Worm (Caenorhabditis elegans): ENCODE measurements around the gene lido-7.

The lido-7 gene

DNA sequence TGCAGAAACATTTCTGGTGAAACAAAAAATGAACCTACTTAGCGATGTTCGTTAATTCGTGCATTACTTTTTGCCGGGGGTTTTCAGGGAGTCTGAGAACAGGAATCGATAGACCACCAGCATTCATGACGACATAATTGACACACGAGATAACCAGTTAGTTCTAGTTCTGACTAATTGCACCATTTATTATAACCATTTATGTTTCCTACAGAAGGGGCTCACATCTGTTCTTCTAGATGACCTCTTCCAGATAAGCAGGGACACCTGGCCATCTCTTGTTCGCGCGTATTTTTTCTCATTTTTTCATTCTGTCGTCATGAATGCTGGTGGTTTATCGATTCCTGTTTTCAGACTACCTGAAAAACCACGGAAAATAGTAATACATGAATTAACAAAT is 20.3 kb downstream of the lido-7 start, which contains the start of gene sdz-5:
sdz-5 (plus strand) TSS at position 301 of the 400 bp plus-strand sequence.
- TF ChIP-seq F16B12.6 (tag; optimal IDR thresholded peaks at IDR 0.05) (no peak), dsc-1 (tag; optimal IDR thresholded peaks at IDR 0.05) (no peak), efl-1 (optimal IDR thresholded peaks at IDR 0.05) (no peak), efl-1 (GFP tag; optimal IDR thresholded peaks at IDR 0.05 in 1 of 2) (no peak), nhr-85 (tag) (no peak), lin-14 (GFP tag; optimal IDR thresholded peaks at IDR 0.05) (no peak), tlp-1 (tag; optimal IDR thresholded peaks at IDR 0.05) (no peak), fos-1 (tag; optimal IDR thresholded peaks at IDR 0.05) (no peak), lin-13 (GFP tag; optimal IDR thresholded peaks at IDR 0.05) (no peak), snpc-4 (tag; optimal IDR thresholded peaks at IDR 0.05) (no peak), ztf-11 (tag; optimal IDR thresholded peaks at IDR 0.05) (no peak), zip-4 (GFP tag; optimal IDR thresholded peaks at IDR 0.05) (no peak)

DNA sequence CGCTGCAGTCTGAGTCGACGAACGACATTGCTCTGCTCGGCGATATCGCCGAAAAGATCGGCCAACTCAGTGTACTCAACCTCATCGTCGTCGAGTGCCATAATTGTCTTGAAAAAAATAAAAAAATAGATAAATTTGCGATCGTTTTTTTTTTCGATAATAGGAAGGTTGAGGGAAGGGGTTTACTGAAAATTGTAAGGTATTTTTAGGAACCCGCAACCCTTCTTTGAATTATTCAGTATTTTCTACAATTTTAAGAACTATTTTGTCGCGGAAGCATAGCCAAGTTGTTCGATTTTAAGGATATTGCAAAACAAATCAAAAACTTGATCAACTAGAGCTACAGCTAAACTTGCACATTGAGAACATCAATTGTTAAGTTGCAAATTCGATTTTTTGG is 24.0 kb downstream of the lido-7 start, which contains the start of gene C41H7.9:
C41H7.9 (minus strand) TSS at position 101 of the 400 bp plus-strand sequence.
- TF ChIP-seq mdl-1 (tag; optimal IDR thresholded peaks at IDR 0.05) = no peak
- TF ChIP-seq elt-2 (tag; optimal IDR thresholded peaks at IDR 0.05) = no peak
- TF ChIP-seq mab-9 (GFP tag; IDR thresholded peaks at IDR 0.05) = no peak
- no peak for TF ChIP-seq nhr-11 (tag; optimal IDR thresholded peaks at IDR 0.05)
- TF ChIP-seq sptf-1 (tag; optimal IDR thresholded peaks at IDR 0.05) = no peak
- no peak for TF ChIP-seq C16A3.4 (tag; optimal IDR thresholded peaks at IDR 0.05)
- no peak for TF ChIP-seq sup-37 (GFP tag; optimal IDR thresholded peaks at IDR 0.05)
- no peak for TF ChIP-seq unc-130 (tag; optimal IDR thresholded peaks at IDR 0.05)
- TF ChIP-seq nhr-71 (tag; optimal IDR thresholded peaks at IDR 0.05) = no peak
- no peak for TF ChIP-seq nhr-77 (tag; optimal IDR thresholded peaks at IDR 0.05)
- no peak for TF ChIP-seq aly-2 (tag; optimal IDR thresholded peaks at IDR 0.05)
- TF ChIP-seq unc-86 (tag; optimal IDR thresholded peaks at IDR 0.05) = no peak
- no peak for TF ChIP-seq fkh-8 (tag; optimal IDR thresholded peaks at IDR 0.05)
- TF ChIP-seq ama-1 (optimal IDR thresholded peaks at IDR 0.05) = no peak
- TF ChIP-seq dsc-1 (tag; optimal IDR thresholded peaks at IDR 0.05) = no peak
- TF ChIP-seq xbp-1 (tag; optimal IDR thresholded peaks at IDR 0.05) = no peak
- no peak for TF ChIP-seq ces-1 (GFP tag; optimal IDR thresholded peaks at IDR 0.05)

- TF ChIP-seq elt-2 (tag; optimal IDR thresholded peaks at IDR 0.05) = peak; percentile 78
- TF ChIP-seq tlp-1 (tag; optimal IDR thresholded peaks at IDR 0.05) = peak; percentile 40
- no peak for TF ChIP-seq vab-15 (tag; optimal IDR thresholded peaks at IDR 0.05)
Observed at ce11 chrII:3014196-3014849, 26.2 kb downstream of the lido-7 start, which contains the start of gene C41H7.2. Gene C41H7.2, plus strand, starts transcription at chrII:3014817.

DNA sequence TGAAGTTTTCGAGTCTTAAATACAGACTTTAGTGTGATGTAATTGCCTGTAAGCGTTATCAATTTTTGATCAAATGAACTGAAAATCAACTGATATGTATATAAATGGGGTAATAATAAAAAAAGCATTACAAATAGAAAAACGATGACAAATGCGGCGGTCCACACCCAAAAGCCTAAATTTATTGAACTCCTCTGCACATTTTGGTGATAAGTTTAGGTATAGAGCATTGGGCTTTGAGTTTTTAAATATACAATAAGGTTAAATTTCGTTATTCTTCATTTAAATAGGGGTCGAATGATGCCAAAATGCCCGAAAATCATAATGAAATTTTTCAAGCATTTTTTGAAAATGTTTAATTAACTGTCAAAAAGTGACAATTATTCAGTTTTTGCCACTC is 31.7 kb downstream of the lido-7 start, which contains the start of gene clec-3:
clec-3 (minus strand) TSS at position 101 of the 400 bp plus-strand sequence.
- no peak for TF ChIP-seq sup-37 (GFP tag; optimal IDR thresholded peaks at IDR 0.05)
- TF ChIP-seq ztf-11 (tag; optimal IDR thresholded peaks at IDR 0.05) = no peak
- TF ChIP-seq snpc-4 (tag; optimal IDR thresholded peaks at IDR 0.05) = no peak
- TF ChIP-seq F16B12.6 (tag; optimal IDR thresholded peaks at IDR 0.05) = no peak

- TF ChIP-seq isw-1 (GFP tag; IDR thresholded peaks at IDR 0.05) = no peak
- TF ChIP-seq dpl-1 (GFP tag; optimal IDR thresholded peaks at IDR 0.05) = no peak
- no peak for TF ChIP-seq hpl-2 (GFP tag; optimal IDR thresholded peaks at IDR 0.05)
- TF ChIP-seq jun-1 (tag; optimal IDR thresholded peaks at IDR 0.05) = no peak
- TF ChIP-seq lin-15B (tag; optimal IDR thresholded peaks at IDR 0.05) = no peak
- TF ChIP-seq ceh-8 (GFP tag; optimal IDR thresholded peaks at IDR 0.05) = no peak
- TF ChIP-seq zag-1 (tag; optimal IDR thresholded peaks at IDR 0.05) = no peak
- no peak for TF ChIP-seq nhr-19 (GFP tag; conservative IDR thresholded peaks at IDR 0.05)
- no peak for TF ChIP-seq fos-1 (tag; optimal IDR thresholded peaks at IDR 0.05)
- no peak for TF ChIP-seq sup-37 (GFP tag; optimal IDR thresholded peaks at IDR 0.05)
- no peak for TF ChIP-seq snpc-4 (tag; optimal IDR thresholded peaks at IDR 0.05)
- no peak for TF ChIP-seq unc-30 (tag; optimal IDR thresholded peaks at IDR 0.05)
- TF ChIP-seq tbx-2 (tag; optimal IDR thresholded peaks at IDR 0.05) = no peak
- no peak for TF ChIP-seq fkh-10 (GFP tag; optimal IDR thresholded peaks at IDR 0.05)
- no peak for TF ChIP-seq sptf-1 (tag; optimal IDR thresholded peaks at IDR 0.05)
- TF ChIP-seq C04F5.9 (tag; optimal IDR thresholded peaks at IDR 0.05) = no peak
Observed at ce11 chrII:3020899-3021298, 32.8 kb downstream of the lido-7 start.

Data from whole organism, L1 larva.